Worm (Caenorhabditis elegans) whole organism, L1 larva: ENCODE measurements around the gene Y62E10A.23.

Source experiments
- F16B12.6 ChIP-seq: fragments of 150-350 bp; optimal IDR thresholded peaks from 2 replicates; lab custom pipeline; 2014; ENCODE audit warnings: missing biosample characterization, missing genetic modification characterization
- Y116A8C.19 ChIP-seq: sonication (generic microtip); optimal IDR thresholded peaks from 2 replicates; lab custom pipeline; 2016; ENCODE audit warnings: missing compliant biosample characterization, missing genetic modification characterization, borderline replicate concordance
- aha-1 ChIP-seq: fragments of 150-350 bp; optimal IDR thresholded peaks from 2 replicates; lab custom pipeline; 2014; ENCODE audit warnings: missing biosample characterization, missing genetic modification characterization
- alr-1 ChIP-seq: fragments of 200-800 bp; sonication (Bioruptor generic); optimal IDR thresholded peaks from 2 replicates; lab custom pipeline; 2018; ENCODE audit warnings: borderline replicate concordance, mild to moderate bottlenecking, missing genetic modification characterization, missing compliant biosample characterization
- ama-1 ChIP-seq: fragments of 150-350 bp; optimal IDR thresholded peaks from 2 replicates; lab custom pipeline; 2014
- ceh-88 ChIP-seq: fragments of 200-800 bp; sonication (Bioruptor generic); IDR thresholded peaks from 2 replicates; pipeline ENCODE4 v1.3.6; 2022; ENCODE audit warnings: missing genetic modification characterization, missing compliant biosample characterization
- dsc-1 ChIP-seq: sonication (generic microtip); optimal IDR thresholded peaks from 2 replicates; lab custom pipeline; 2016; ENCODE audit warnings: mild to moderate bottlenecking, missing genetic modification characterization, missing compliant biosample characterization
- efl-1 ChIP-seq, 4 experiments: fragments of 150-350 bp; optimal IDR thresholded peaks in 3 of 4; peaks in 1 of 4; 1 replicate in 1 of 4; 2 replicates in 3 of 4; lab custom pipeline; 2014; ENCODE audit warnings: missing biosample characterization in 2 of 4, missing genetic modification characterization in 2 of 4, missing genetic modification reagents in 2 of 4
- efl-3 ChIP-seq: fragments of 200-800 bp; sonication (Bioruptor generic); optimal IDR thresholded peaks from 2 replicates; lab custom pipeline; 2018; ENCODE audit warnings: mild to moderate bottlenecking, missing genetic modification characterization, missing compliant biosample characterization
- egl-27 ChIP-seq, 2 experiments: fragments of 150-350 bp in 1 of 2; sonication (generic microtip); optimal IDR thresholded peaks; 3 replicates each; lab custom pipeline; 2017 to 2018; ENCODE audit warnings: missing biosample characterization in 2 of 2, missing genetic modification characterization in 2 of 2, missing genetic modification reagents in 2 of 2
- ets-5 ChIP-seq: fragments of 200-800 bp; sonication (Bioruptor generic); IDR thresholded peaks from 2 replicates; pipeline ENCODE4 v1.3.6; 2022; ENCODE audit warnings: missing genetic modification characterization, missing compliant biosample characterization
- fkh-4 ChIP-seq: sonication (generic microtip); optimal IDR thresholded peaks from 2 replicates; lab custom pipeline; 2016; ENCODE audit warnings: missing compliant biosample characterization, missing genetic modification characterization, borderline replicate concordance
- fkh-8 ChIP-seq: sonication (generic microtip); optimal IDR thresholded peaks from 2 replicates; lab custom pipeline; 2016; ENCODE audit warnings: mild to moderate bottlenecking, missing genetic modification characterization, missing compliant biosample characterization
- grh-1 ChIP-seq: fragments of 200-800 bp; sonication (Bioruptor generic); IDR thresholded peaks from 2 replicates; pipeline ENCODE4 v1.3.6; 2022; ENCODE audit warnings: missing genetic modification reagents, missing genetic modification characterization, missing compliant biosample characterization
- hlh-17 ChIP-seq: fragments of 200-800 bp; sonication (Bioruptor generic); optimal IDR thresholded peaks from 2 replicates; lab custom pipeline; 2018; ENCODE audit warnings: missing genetic modification characterization, mild to moderate bottlenecking, missing compliant biosample characterization, moderate library complexity, borderline replicate concordance
- jun-1 ChIP-seq: fragments of 150-350 bp; optimal IDR thresholded peaks from 2 replicates; lab custom pipeline; 2014; ENCODE audit warnings: missing biosample characterization, missing genetic modification reagents, missing genetic modification characterization
- lir-3 ChIP-seq: sonication (generic microtip); optimal IDR thresholded peaks from 2 replicates; lab custom pipeline; 2016; ENCODE audit warnings: mild to moderate bottlenecking, missing genetic modification characterization, moderate library complexity, missing compliant biosample characterization; ENCODE audit not compliant: poor library complexity
- lsy-2 ChIP-seq, 2 experiments: fragments of 150-350 bp; optimal IDR thresholded peaks; 2 replicates each; lab custom pipeline; 2014; ENCODE audit warnings: missing biosample characterization in 2 of 2, missing genetic modification characterization in 2 of 2
- mep-1 ChIP-seq: fragments of 150-350 bp; optimal IDR thresholded peaks from 2 replicates; lab custom pipeline; 2014; ENCODE audit warnings: missing biosample characterization, missing genetic modification characterization
- nhr-11 ChIP-seq: fragments of 150-350 bp; optimal IDR thresholded peaks from 2 replicates; lab custom pipeline; 2014; ENCODE audit warnings: missing biosample characterization, missing genetic modification characterization
- nhr-12 ChIP-seq: sonication (generic microtip); optimal IDR thresholded peaks from 2 replicates; lab custom pipeline; 2017; ENCODE audit warnings: missing biosample characterization, missing genetic modification characterization
- nhr-19 ChIP-seq: fragments of 200-800 bp; sonication (Bioruptor generic); conservative IDR thresholded peaks from 2 replicates; pipeline ENCODE4 v1.3.6; 2022; ENCODE audit warnings: missing genetic modification characterization, missing compliant biosample characterization
- nhr-28 ChIP-seq: fragments of 150-350 bp; optimal IDR thresholded peaks from 2 replicates; lab custom pipeline; 2014; ENCODE audit warnings: missing biosample characterization, missing genetic modification characterization
- nhr-76 ChIP-seq: sonication (generic microtip); optimal IDR thresholded peaks from 2 replicates; lab custom pipeline; 2017; ENCODE audit warnings: missing biosample characterization, missing genetic modification characterization
- nhr-84 ChIP-seq: sonication (generic microtip); optimal IDR thresholded peaks from 2 replicates; lab custom pipeline; 2017; ENCODE audit warnings: missing biosample characterization, missing genetic modification characterization
- nhr-85 ChIP-seq: sonication (generic microtip); peaks from one replicate; lab custom pipeline; 2016; ENCODE audit warnings: missing genetic modification characterization, inconsistent platforms, missing compliant biosample characterization
- pag-3 ChIP-seq: sonication (generic microtip); optimal IDR thresholded peaks from 2 replicates; lab custom pipeline; 2017; ENCODE audit warnings: missing genetic modification characterization, mild to moderate bottlenecking, missing compliant biosample characterization, antibody characterized with exemption, borderline replicate concordance; ENCODE audit not compliant: insufficient read depth
- snpc-4 ChIP-seq: fragments of 150-350 bp; optimal IDR thresholded peaks from 2 replicates; lab custom pipeline; 2014; ENCODE audit warnings: missing biosample characterization, missing genetic modification characterization
- sox-4 ChIP-seq: sonication (generic microtip); optimal IDR thresholded peaks from 2 replicates; lab custom pipeline; 2016; ENCODE audit warnings: missing genetic modification characterization, missing compliant biosample characterization
- swsn-7 ChIP-seq: sonication (generic microtip); optimal IDR thresholded peaks from 2 replicates; lab custom pipeline; 2016; ENCODE audit warnings: missing genetic modification characterization, missing compliant biosample characterization
- tlp-1 ChIP-seq: fragments of 150-350 bp; optimal IDR thresholded peaks from 2 replicates; lab custom pipeline; 2014; ENCODE audit warnings: missing biosample characterization, missing genetic modification characterization
- unc-130 ChIP-seq: fragments of 150-350 bp; optimal IDR thresholded peaks from 2 replicates; lab custom pipeline; 2017; ENCODE audit warnings: missing biosample characterization, missing genetic modification characterization, inconsistent platforms
- unc-62 ChIP-seq: fragments of 150-350 bp; optimal IDR thresholded peaks from 2 replicates; lab custom pipeline; 2014; ENCODE audit warnings: missing biosample characterization, missing genetic modification reagents, missing genetic modification characterization
- unc-86 ChIP-seq: sonication (generic microtip); optimal IDR thresholded peaks from 2 replicates; lab custom pipeline; 2016; ENCODE audit warnings: missing genetic modification characterization, missing compliant biosample characterization
- zag-1 ChIP-seq: fragments of 150-350 bp; optimal IDR thresholded peaks from 2 replicates; lab custom pipeline; 2014; ENCODE audit warnings: missing biosample characterization, missing genetic modification characterization
- zip-4 ChIP-seq: fragments of 200-800 bp; sonication (Bioruptor generic); optimal IDR thresholded peaks from 2 replicates; lab custom pipeline; 2018; ENCODE audit warnings: mild to moderate bottlenecking, missing genetic modification characterization, moderate library complexity, missing compliant biosample characterization
- ztf-11 ChIP-seq, 2 experiments: sonication (generic microtip); optimal IDR thresholded peaks; 2 replicates each; lab custom pipeline; 2016 to 2017; ENCODE audit warnings: missing genetic modification characterization in 2 of 2, missing biosample characterization in 1 of 2, missing compliant biosample characterization in 1 of 2
- ztf-4 ChIP-seq: fragments of 150-350 bp; optimal IDR thresholded peaks from 2 replicates; lab custom pipeline; 2014; ENCODE audit warnings: missing biosample characterization, missing genetic modification characterization

The Y62E10A.23 gene

ce11 chrIV:13356005-13356404 is 30.1 kb upstream of the Y62E10A.23 start:
- TF ChIP-seq ztf-11 (tag; optimal IDR thresholded peaks at IDR 0.05; lab: Kevin White, UChicago) (no peak), ama-1 (lab: Kevin White, UChicago) (no peak)

ce11 chrIV:13358488-13358887 is 27.6 kb upstream of the Y62E10A.23 start, which contains the start of gene W02A2.8:
Gene W02A2.8 (minus strand): TSS chrIV:13358588.
- TF ChIP-seq nhr-19 (no peak), grh-1 (GFP tag; lab: Robert Waterston, UW) (no peak), efl-3 (no peak), nhr-11 (no peak), tlp-1 (tag; lab: Kevin White, UChicago) (no peak), swsn-7 (tag; lab: Kevin White, UChicago) (no peak), sox-4 (tag; lab: Kevin White, UChicago) (no peak), ztf-4 (tag; lab: Kevin White, UChicago) (no peak), jun-1 (tag; lab: Kevin White, UChicago) (no peak), snpc-4 (no peak), mep-1 (no peak), nhr-84 (tag; lab: Kevin White, UChicago) (no peak), nhr-76 (tag; lab: Kevin White, UChicago) (no peak), pag-3 (tag; lab: Kevin White, UChicago) (no peak)

- TF ChIP-seq nhr-85 (tag; lab: Kevin White, UChicago) (no peak), zip-4 (GFP tag; lab: Kevin White, UChicago) (no peak), fkh-4 (tag; lab: Kevin White, UChicago) (no peak), ztf-11 (tag; optimal IDR thresholded peaks at IDR 0.05; lab: Kevin White, UChicago) (no peak), mep-1 (no peak), dsc-1 (tag; lab: Kevin White, UChicago) (no peak), unc-86 (tag; lab: Kevin White, UChicago) (no peak), unc-130 (no peak), lsy-2 (tag; optimal IDR thresholded peaks at IDR 0.05; lab: Kevin White, UChicago) (no peak), nhr-28 (no peak), ceh-88 (GFP tag; lab: Robert Waterston, UW) (no peak), jun-1 (tag; lab: Kevin White, UChicago) (no peak), ets-5 (GFP tag; lab: Robert Waterston, UW) (no peak), Y116A8C.19 (tag; lab: Kevin White, UChicago) (no peak), nhr-11 (no peak), pag-3 (tag; lab: Kevin White, UChicago) (no peak), efl-3 (no peak), alr-1 (tag; lab: Kevin White, UChicago) (no peak), zag-1 (tag; lab: Kevin White, UChicago) (no peak), sox-4 (tag; lab: Kevin White, UChicago) (no peak)
Observed at ce11 chrIV:13360144-13360543, 26.0 kb upstream of the Y62E10A.23 start, which contains the start of gene Y62E10A.3. Gene Y62E10A.3 (minus strand): TSS chrIV:13360244.

- no peak for TF ChIP-seq tlp-1 (tag; lab: Kevin White, UChicago)
Observed at ce11 chrIV:13364869-13365268, 21.3 kb upstream of the Y62E10A.23 start, which contains the start of gene srsx-25. Gene srsx-25 (plus strand): TSS chrIV:13365169.

ce11 chrIV:13369120-13369842 is 16.8 kb upstream of the Y62E10A.23 start, which contains the start of gene agt-1:
Gene agt-1 (minus strand): TSS chrIV:13369412.
- TF ChIP-seq nhr-12 (tag; lab: Kevin White, UChicago), result no peak
- no peak for TF ChIP-seq Y116A8C.19 (tag; lab: Kevin White, UChicago)
- no peak for TF ChIP-seq F16B12.6 (tag; lab: Kevin White, UChicago)
- TF ChIP-seq aha-1 (tag; lab: Kevin White, UChicago), result no peak
- TF ChIP-seq mep-1, result no peak
- TF ChIP-seq unc-62 (GFP tag; lab: Kevin White, UChicago), result no peak
- TF ChIP-seq egl-27 (tag; optimal IDR thresholded peaks at IDR 0.05; lab: Kevin White, UChicago), result no peak
- no peak for TF ChIP-seq fkh-8 (tag; lab: Kevin White, UChicago)
- no peak for TF ChIP-seq lir-3 (tag; lab: Kevin White, UChicago)
- TF ChIP-seq efl-1 (optimal IDR thresholded peaks at IDR 0.05; lab: Kevin White, UChicago), result no peak
- peak in 1 of 2 experiments; percentile 87 for TF ChIP-seq efl-1 (GFP tag; optimal IDR thresholded peaks at IDR 0.05 in 1 of 2; lab: Kevin White, UChicago)
- no peak for TF ChIP-seq hlh-17 (GFP tag; lab: Kevin White, UChicago)
- TF ChIP-seq lsy-2 (tag; optimal IDR thresholded peaks at IDR 0.05; lab: Kevin White, UChicago), result peak in 1 of 2 experiments; percentile 19
